Fruit fly (Drosophila melanogaster): ENCODE measurements around the gene Rpt3.

- no peak for TF ChIP-seq Blimp-1 (GFP tag; optimal IDR thresholded peaks at IDR 0.05)
- no peak for TF ChIP-seq B-H1 (GFP tag; IDR thresholded peaks at IDR 0.05)
- TF ChIP-seq NFAT (GFP tag; IDR thresholded peaks at IDR 0.05), result no peak
- TF ChIP-seq sqz (GFP tag; optimal IDR thresholded peaks at IDR 0.05), result no peak
Measured at dm6 chrX:11141785-11142591, 17.1 kb downstream of the Rpt3 start, which contains the start of the genes CG15199 and CG15202.
